Worm (Caenorhabditis elegans) whole organism, L3 larva: Measurements from ENCODE around the gene F47B8.10.

Source experiments
- pqm-1 ChIP-seq: fragments of 150-350 bp; optimal IDR thresholded peaks from 2 replicates; lab custom pipeline; 2017; ENCODE audit warnings: missing biosample characterization, missing genetic modification characterization, inconsistent platforms
- snpc-4 ChIP-seq: fragments of 150-350 bp; optimal IDR thresholded peaks from 2 replicates; lab custom pipeline; 2014; ENCODE audit warnings: missing biosample characterization, missing genetic modification characterization

DNA sequence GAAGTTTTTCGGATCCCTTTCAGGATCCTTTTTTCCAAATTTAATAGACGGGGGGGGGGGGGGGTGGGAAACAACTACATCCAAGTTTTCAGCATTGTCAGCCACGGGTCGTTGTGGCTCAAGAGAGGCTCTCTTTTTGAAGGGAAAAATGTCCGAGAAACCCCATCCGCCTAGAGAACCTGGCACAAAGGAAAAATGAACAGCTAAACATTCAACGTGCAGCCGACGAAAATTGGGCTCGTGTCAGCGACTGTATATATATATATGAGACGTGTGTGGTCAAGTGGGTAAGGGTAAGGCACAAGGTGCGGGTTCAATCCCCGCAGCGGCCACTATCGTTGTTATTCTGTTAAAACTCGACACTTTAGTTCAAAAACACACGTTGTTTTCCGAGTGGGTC, 16.8 kb downstream of the F47B8.10 start, which contains the start of gene Y49A3A.4:
- peak; percentile 77 for TF ChIP-seq snpc-4 (tag; lab: Kevin White, UChicago)
- TF ChIP-seq pqm-1 (tag; lab: Kevin White, UChicago): no peak
